Fruit fly (Drosophila melanogaster): ENCODE data around the gene eyg.

Gene eyg

dm6 chr3L:12490418-12491035 is 22.7 kb upstream of the eyg start, which contains the start of gene CG10660:
TSS of gene CG10660 (minus strand) at chr3L:12490676.
- TF ChIP-seq psq (optimal IDR thresholded peaks at IDR 0.05) (no peak), insv (optimal IDR thresholded peaks at IDR 0.05) (no peak), ttk (optimal IDR thresholded peaks at IDR 0.05) (no peak), Myc (optimal IDR thresholded peaks at IDR 0.05) (no peak), Sin3A (optimal IDR thresholded peaks at IDR 0.05) (no peak), h (optimal IDR thresholded peaks at IDR 0.05) (no peak)

DNA sequence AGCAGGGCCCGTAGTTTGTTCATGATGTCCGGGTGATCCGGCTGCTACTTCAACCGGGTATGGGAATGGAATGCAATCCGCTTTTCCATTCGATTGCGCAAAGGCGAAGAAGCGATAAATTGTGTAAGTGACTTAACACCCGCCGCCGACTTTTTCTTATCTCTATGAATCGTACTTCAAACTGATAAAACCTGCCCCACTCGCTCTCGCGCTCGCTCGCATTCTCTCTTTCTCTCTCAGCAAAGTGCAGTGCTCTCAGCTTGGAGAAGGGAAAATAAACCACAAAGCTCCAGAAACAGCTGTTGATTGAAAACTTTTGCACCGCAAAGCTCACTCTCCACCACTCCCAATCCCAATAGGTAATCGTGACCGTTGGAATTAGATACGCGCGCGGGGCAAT is 22.1 kb upstream of the eyg start:
- no peak for TF ChIP-seq h (optimal IDR thresholded peaks at IDR 0.05)

DNA sequence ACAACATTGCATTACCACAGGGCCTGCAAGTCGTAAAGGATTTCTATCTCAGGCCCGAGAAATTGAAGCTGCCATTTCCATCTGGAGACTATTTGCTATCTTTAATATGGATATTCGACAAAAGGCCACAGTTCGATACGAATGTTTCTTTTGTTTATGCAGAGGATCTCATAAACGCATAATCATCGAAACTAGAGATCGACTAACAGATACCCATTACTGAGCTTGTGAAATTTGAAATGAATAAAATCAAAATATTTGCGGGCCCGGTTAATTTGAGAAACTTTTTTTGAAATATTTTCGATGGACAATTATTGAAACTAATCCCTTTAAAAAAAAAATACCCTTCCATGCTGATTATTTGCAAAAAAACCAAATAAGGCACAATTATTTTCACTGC is 18.4 kb upstream of the eyg start:
- TF ChIP-seq insv (optimal IDR thresholded peaks at IDR 0.05) (no peak), Myc (optimal IDR thresholded peaks at IDR 0.05) (no peak), h (optimal IDR thresholded peaks at IDR 0.05) (no peak), psq (optimal IDR thresholded peaks at IDR 0.05) (no peak), ttk (optimal IDR thresholded peaks at IDR 0.05) (no peak), Sin3A (optimal IDR thresholded peaks at IDR 0.05) (no peak)

DNA sequence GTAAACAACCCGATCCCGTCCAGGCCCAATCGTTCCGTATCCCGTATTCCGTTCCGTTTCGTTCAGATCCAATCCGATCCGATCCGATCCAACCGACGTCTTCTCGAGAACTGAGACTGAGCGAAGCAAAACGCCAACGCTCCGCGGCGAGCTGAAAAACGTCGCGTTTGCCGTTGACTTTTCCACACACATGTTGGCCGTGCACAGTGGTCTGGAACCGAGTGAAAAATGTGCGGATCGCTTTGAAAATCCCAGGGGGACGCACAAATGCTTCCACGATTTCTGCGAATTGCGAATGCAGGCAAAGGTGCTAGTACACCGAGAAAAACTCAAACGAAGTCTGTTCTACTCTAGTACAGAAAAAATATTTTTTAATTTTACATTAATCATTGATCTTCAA is 17.1 kb upstream of the eyg start, which contains the start of gene CG10663:
Gene CG10663, minus strand, starts transcription at position 88 of the 400 bp plus-strand sequence.
- TF ChIP-seq psq (optimal IDR thresholded peaks at IDR 0.05) = no peak
- no peak for TF ChIP-seq ttk (optimal IDR thresholded peaks at IDR 0.05)
- no peak for TF ChIP-seq insv (optimal IDR thresholded peaks at IDR 0.05)

- TF ChIP-seq h (optimal IDR thresholded peaks at IDR 0.05) = no peak
- TF ChIP-seq insv (optimal IDR thresholded peaks at IDR 0.05) = no peak
These were observed 16.6 kb upstream of the eyg start for dm6 chr3L:12484464-12484863.

- TF ChIP-seq Myc (optimal IDR thresholded peaks at IDR 0.05) = no peak
- no peak for TF ChIP-seq psq (optimal IDR thresholded peaks at IDR 0.05)
- no peak for TF ChIP-seq h (optimal IDR thresholded peaks at IDR 0.05)
- no peak for TF ChIP-seq ttk (optimal IDR thresholded peaks at IDR 0.05)
- no peak for TF ChIP-seq Sin3A (optimal IDR thresholded peaks at IDR 0.05)
- no peak for TF ChIP-seq insv (optimal IDR thresholded peaks at IDR 0.05)
These were observed 15.1 kb upstream of the eyg start for dm6 chr3L:12482917-12483316.

dm6 chr3L:12482246-12482645 is 14.4 kb upstream of the eyg start, which contains the start of gene CG33725:
TSS of gene CG33725 (plus strand) at chr3L:12482609.
- TF ChIP-seq psq (optimal IDR thresholded peaks at IDR 0.05) (no peak), h (optimal IDR thresholded peaks at IDR 0.05) (no peak), ttk (optimal IDR thresholded peaks at IDR 0.05) (no peak), insv (optimal IDR thresholded peaks at IDR 0.05) (no peak), Myc (optimal IDR thresholded peaks at IDR 0.05) (no peak), Sin3A (optimal IDR thresholded peaks at IDR 0.05) (no peak)

- TF ChIP-seq psq (optimal IDR thresholded peaks at IDR 0.05) = no peak
- no peak for TF ChIP-seq h (optimal IDR thresholded peaks at IDR 0.05)
- TF ChIP-seq insv (optimal IDR thresholded peaks at IDR 0.05) = no peak
- no peak for TF ChIP-seq Sin3A (optimal IDR thresholded peaks at IDR 0.05)
- no peak for TF ChIP-seq ttk (optimal IDR thresholded peaks at IDR 0.05)
- TF ChIP-seq Myc (optimal IDR thresholded peaks at IDR 0.05) = no peak
These were observed 10.4 kb upstream of the eyg start for dm6 chr3L:12478229-12478628.

DNA sequence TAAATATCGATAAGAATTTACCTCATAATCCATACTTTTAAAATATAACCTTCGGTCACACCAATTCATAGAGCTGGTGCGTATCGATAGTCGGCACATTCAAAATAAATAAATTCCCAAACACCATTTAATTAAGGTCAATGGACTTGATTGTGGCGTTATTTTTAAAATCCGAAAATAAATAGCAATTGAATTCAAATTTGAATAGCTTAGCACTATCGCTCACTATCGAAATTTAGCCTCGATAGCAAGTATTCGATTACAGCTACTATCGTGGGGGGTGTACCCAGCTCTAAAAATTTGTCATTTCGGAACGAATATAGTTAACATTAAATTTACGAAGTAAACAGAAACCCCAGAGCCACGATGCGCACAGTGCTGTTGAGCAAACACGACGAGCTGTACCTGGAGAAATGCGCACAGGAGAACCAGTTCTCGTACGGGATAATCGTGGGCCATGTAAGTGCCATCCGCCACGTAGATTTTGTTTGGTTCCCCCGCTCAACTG is 3.7 kb upstream of the eyg start, which contains the start of gene CG10616:
Gene CG10616, plus strand, starts transcription at position 258 of the 508 bp plus-strand sequence.
- TF ChIP-seq Sin3A (optimal IDR thresholded peaks at IDR 0.05) = no peak
- no peak for TF ChIP-seq ttk (optimal IDR thresholded peaks at IDR 0.05)
- no peak for TF ChIP-seq insv (optimal IDR thresholded peaks at IDR 0.05)
- no peak for TF ChIP-seq psq (optimal IDR thresholded peaks at IDR 0.05)
- no peak for TF ChIP-seq h (optimal IDR thresholded peaks at IDR 0.05)
- TF ChIP-seq Myc (optimal IDR thresholded peaks at IDR 0.05) = no peak

dm6 chr3L:12470509-12470908 is 2.7 kb upstream of the eyg start:
- TF ChIP-seq h (optimal IDR thresholded peaks at IDR 0.05) (no peak), Sin3A (optimal IDR thresholded peaks at IDR 0.05) (no peak), insv (optimal IDR thresholded peaks at IDR 0.05) (no peak), Myc (optimal IDR thresholded peaks at IDR 0.05) (no peak), psq (optimal IDR thresholded peaks at IDR 0.05) (no peak), ttk (optimal IDR thresholded peaks at IDR 0.05) (no peak)

DNA sequence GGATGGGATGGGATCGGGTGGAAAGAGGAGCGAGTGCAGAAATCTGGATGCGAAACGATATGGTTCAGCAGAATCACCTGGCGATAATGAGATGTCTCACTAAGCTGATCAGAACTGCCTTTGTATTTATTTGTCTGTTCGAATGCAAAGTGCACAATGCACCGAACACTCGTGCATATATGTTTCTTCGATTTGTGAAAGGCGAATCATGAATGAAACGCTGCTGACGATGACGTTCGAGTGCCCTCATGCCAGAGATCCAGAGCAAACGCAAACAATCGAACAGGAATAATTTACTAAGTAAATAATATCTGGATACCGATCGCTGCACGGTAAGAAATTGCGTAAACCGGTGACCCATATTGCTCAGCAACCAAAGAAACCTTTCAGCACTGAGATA is 1.9 kb upstream of the eyg start, which contains the start of gene CG32102:
Gene CG32102, minus strand, starts transcription at position 101 of the 400 bp plus-strand sequence.
- TF ChIP-seq Sin3A (optimal IDR thresholded peaks at IDR 0.05) = no peak

DNA sequence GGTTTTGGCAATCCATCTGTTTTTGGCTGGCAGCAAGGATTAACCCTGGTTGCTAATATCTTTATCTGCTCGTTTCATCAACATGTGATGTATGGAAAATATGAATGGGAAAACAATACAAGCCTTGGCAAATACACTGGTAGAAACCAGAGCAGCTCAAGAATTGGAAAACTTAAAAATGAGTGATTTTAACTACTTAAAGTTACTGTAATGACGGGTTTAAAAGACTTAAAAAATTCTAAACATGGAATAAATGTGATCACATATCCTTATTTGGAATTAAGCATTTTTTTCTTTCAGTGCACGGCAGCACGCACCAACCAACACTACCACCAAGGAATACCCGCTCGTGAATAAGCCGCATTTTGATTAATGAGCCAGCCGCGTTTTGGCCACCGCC is 2.6 kb downstream of the eyg start:
- TF ChIP-seq insv (optimal IDR thresholded peaks at IDR 0.05) (no peak), Myc (optimal IDR thresholded peaks at IDR 0.05) (no peak), Sin3A (optimal IDR thresholded peaks at IDR 0.05) (no peak), ttk (optimal IDR thresholded peaks at IDR 0.05) (no peak), h (optimal IDR thresholded peaks at IDR 0.05) (no peak), psq (optimal IDR thresholded peaks at IDR 0.05) (no peak)

DNA sequence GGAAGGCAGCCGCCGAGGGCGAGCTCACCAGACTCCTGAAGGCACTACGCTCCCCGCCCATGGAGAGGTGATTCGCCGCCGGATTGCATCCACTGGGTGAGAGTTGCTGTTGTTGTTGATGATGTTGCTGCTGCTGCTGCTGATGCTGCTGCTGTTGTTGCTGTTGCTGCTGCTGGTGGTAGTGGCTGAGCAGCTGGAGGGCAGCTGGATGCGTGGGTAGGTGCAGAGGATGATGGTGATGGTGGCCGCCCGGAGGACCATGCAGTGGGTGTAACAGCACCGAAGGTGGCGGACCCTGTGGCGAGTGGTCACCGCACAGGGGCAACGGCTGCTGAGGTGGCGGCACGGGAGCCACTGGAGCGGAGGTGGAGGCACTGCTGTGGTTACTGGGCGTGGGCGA is 4.2 kb downstream of the eyg start:
- TF ChIP-seq ttk (optimal IDR thresholded peaks at IDR 0.05) = no peak
- TF ChIP-seq h (optimal IDR thresholded peaks at IDR 0.05) = no peak
- TF ChIP-seq psq (optimal IDR thresholded peaks at IDR 0.05) = no peak

Data from Kc167 (cell line).